Worm (Caenorhabditis elegans) whole organism, midembryonic: ENCODE data around the gene nhr-27.

ENCODE experiments used
- T22C8.4 ChIP-seq: fragments of 200-800 bp; sonication (Bioruptor generic); IDR thresholded peaks from 2 replicates; pipeline ENCODE4 v1.3.6; 2022; ENCODE audit warnings: missing genetic modification characterization, missing compliant biosample characterization
- cog-1 ChIP-seq: sonication (generic microtip); optimal IDR thresholded peaks from 2 replicates; lab custom pipeline; 2016; ENCODE audit warnings: missing genetic modification characterization, missing compliant biosample characterization
- flt-1 ChIP-seq: fragments of 200-800 bp; sonication (Bioruptor generic); IDR thresholded peaks from 2 replicates; pipeline ENCODE4 v1.3.6; 2022; ENCODE audit warnings: missing genetic modification characterization, missing compliant biosample characterization
- klf-2 ChIP-seq: fragments of 200-800 bp; sonication (Bioruptor generic); conservative IDR thresholded peaks from 2 replicates; pipeline ENCODE4 v1.3.6; 2022; ENCODE audit warnings: missing genetic modification reagents, missing genetic modification characterization, missing compliant biosample characterization
- tab-1 ChIP-seq: fragments of 200-800 bp; sonication (Bioruptor generic); IDR thresholded peaks from 2 replicates; pipeline ENCODE4 v1.3.6; 2022; ENCODE audit warnings: missing genetic modification characterization, missing compliant biosample characterization
- ztf-29 ChIP-seq: fragments of 200-800 bp; sonication (Bioruptor generic); IDR thresholded peaks from 2 replicates; pipeline ENCODE4 v1.3.6; 2022; ENCODE audit warnings: missing genetic modification reagents, missing genetic modification characterization, missing compliant biosample characterization

ce11 chrX:12691740-12692383 is 116.3 kb downstream of the nhr-27 start:
- peak; percentile 69; the same call in 1 of the 2 replicates for TF ChIP-seq tab-1 (GFP tag; lab: Robert Waterston, UW)
- no peak for TF ChIP-seq ztf-29 (GFP tag; lab: Robert Waterston, UW)
- TF ChIP-seq flt-1 (GFP tag; lab: Robert Waterston, UW) = peak; percentile 76
- TF ChIP-seq klf-2 (GFP tag; lab: Robert Waterston, UW) = no peak
- no peak for TF ChIP-seq cog-1 (tag; lab: Kevin White, UChicago)
- no peak; the same call in 1 of the 2 replicates for TF ChIP-seq T22C8.4 (GFP tag; lab: Robert Waterston, UW)
